Worm (Caenorhabditis elegans) whole organism, young adult: ENCODE measurements around the gene hpo-19.

Experiments used
- B0035.1 ChIP-seq: sonication (generic microtip); optimal IDR thresholded peaks from 2 replicates; lab custom pipeline; 2016; ENCODE audit warnings: missing genetic modification characterization, mild to moderate bottlenecking, missing compliant biosample characterization, missing genotype, missing genetic modification reagents
- B0336.3 ChIP-seq: fragments of 200-800 bp; sonication (Bioruptor generic); IDR thresholded peaks from 2 replicates; pipeline ENCODE4 v1.3.6; 2022; ENCODE audit warnings: missing genetic modification characterization, missing compliant biosample characterization
- C06A6.2 ChIP-seq: fragments of 200-800 bp; sonication (Bioruptor generic); conservative IDR thresholded peaks from 2 replicates; pipeline ENCODE4 v1.3.6; 2022; ENCODE audit warnings: missing genetic modification characterization, missing compliant biosample characterization
- D2030.7 ChIP-seq: fragments of 200-800 bp; sonication (Bioruptor generic); IDR thresholded peaks from 2 replicates; pipeline ENCODE4 v1.3.6; 2022; ENCODE audit warnings: missing genetic modification reagents, missing genetic modification characterization, missing compliant biosample characterization
- F10E7.11 ChIP-seq: sonication (generic microtip); optimal IDR thresholded peaks from 2 replicates; lab custom pipeline; 2017; ENCODE audit warnings: mild to moderate bottlenecking, missing genetic modification characterization, moderate library complexity, missing compliant biosample characterization
- F23B12.7 ChIP-seq: sonication (generic microtip); optimal IDR thresholded peaks from 2 replicates; lab custom pipeline; 2017; ENCODE audit warnings: missing genetic modification characterization, mild to moderate bottlenecking, missing compliant biosample characterization, antibody characterized with exemption, moderate library complexity; ENCODE audit not compliant: insufficient read depth
- F33H1.4 ChIP-seq: fragments of 200-800 bp; sonication (Bioruptor generic); IDR thresholded peaks from 2 replicates; pipeline ENCODE4 v1.3.6; 2022; ENCODE audit warnings: missing genetic modification reagents, missing genetic modification characterization, missing compliant biosample characterization
- F52B5.7 ChIP-seq: sonication (generic microtip); optimal IDR thresholded peaks from 2 replicates; lab custom pipeline; 2016; ENCODE audit warnings: mild to moderate bottlenecking, missing genetic modification characterization, missing compliant biosample characterization
- F57A8.1 ChIP-seq: fragments of 200-800 bp; sonication (Bioruptor generic); optimal IDR thresholded peaks from 2 replicates; lab custom pipeline; 2018; ENCODE audit warnings: mild to moderate bottlenecking, missing genetic modification characterization, moderate library complexity, missing compliant biosample characterization
- K11D2.4 ChIP-seq: fragments of 200-800 bp; sonication (Bioruptor generic); IDR thresholded peaks from 2 replicates; pipeline ENCODE4 v1.3.6; 2022; ENCODE audit warnings: missing genetic modification reagents, missing genetic modification characterization, missing compliant biosample characterization
- T26A5.8 ChIP-seq: sonication (generic microtip); optimal IDR thresholded peaks from 2 replicates; lab custom pipeline; 2016; ENCODE audit warnings: missing genetic modification characterization, missing compliant biosample characterization
- Y67H2A.10 ChIP-seq: fragments of 200-800 bp; sonication (Bioruptor generic); conservative IDR thresholded peaks from 2 replicates; pipeline ENCODE4 v1.3.6; 2022; ENCODE audit warnings: missing genetic modification reagents, missing genetic modification characterization, missing compliant biosample characterization
- aptf-3 ChIP-seq: fragments of 200-800 bp; sonication (Bioruptor generic); IDR thresholded peaks from 2 replicates; pipeline ENCODE4 v1.3.6; 2022; ENCODE audit warnings: missing genetic modification characterization, missing compliant biosample characterization
- atf-7 ChIP-seq: sonication (generic microtip); optimal IDR thresholded peaks from 2 replicates; lab custom pipeline; 2017; ENCODE audit warnings: mild to moderate bottlenecking, missing genetic modification characterization, missing compliant biosample characterization
- attf-5 ChIP-seq: fragments of 200-800 bp; sonication (Bioruptor generic); optimal IDR thresholded peaks from 2 replicates; lab custom pipeline; 2018; ENCODE audit warnings: mild to moderate bottlenecking, missing genetic modification characterization, missing compliant biosample characterization
- attf-6 ChIP-seq: fragments of 200-800 bp; sonication (Bioruptor generic); IDR thresholded peaks from 2 replicates; pipeline ENCODE4 v1.3.6; 2022; ENCODE audit warnings: missing genetic modification reagents, missing genetic modification characterization, missing compliant biosample characterization
- cebp-2 ChIP-seq: fragments of 200-800 bp; sonication (Bioruptor generic); IDR thresholded peaks from 2 replicates; pipeline ENCODE4 v1.3.6; 2022; ENCODE audit warnings: missing genetic modification characterization, missing compliant biosample characterization
- ceh-27 ChIP-seq: fragments of 200-800 bp; sonication (Bioruptor generic); optimal IDR thresholded peaks from 2 replicates; lab custom pipeline; 2018; ENCODE audit warnings: mild to moderate bottlenecking, missing genetic modification characterization, moderate library complexity, missing compliant biosample characterization
- ceh-40 ChIP-seq: fragments of 200-800 bp; sonication (Bioruptor generic); IDR thresholded peaks from 2 replicates; pipeline ENCODE4 v1.3.6; 2022; ENCODE audit warnings: missing genetic modification characterization, missing compliant biosample characterization
- ceh-91 ChIP-seq: fragments of 200-800 bp; sonication (Bioruptor generic); IDR thresholded peaks from 2 replicates; pipeline ENCODE4 v1.3.6; 2022; ENCODE audit warnings: missing genetic modification reagents, missing genetic modification characterization, missing compliant biosample characterization
- chd-7 ChIP-seq: sonication (generic microtip); optimal IDR thresholded peaks from 2 replicates; lab custom pipeline; 2016; ENCODE audit warnings: mild to moderate bottlenecking, missing genetic modification characterization, moderate library complexity, missing compliant biosample characterization
- dox-1 ChIP-seq: fragments of 200-800 bp; sonication (Bioruptor generic); IDR thresholded peaks from 2 replicates; pipeline ENCODE4 v1.3.6; 2022; ENCODE audit warnings: missing genetic modification reagents, missing genetic modification characterization, missing compliant biosample characterization
- dpl-1 ChIP-seq: fragments of 150-350 bp; optimal IDR thresholded peaks from 2 replicates; lab custom pipeline; 2014; ENCODE audit warnings: missing biosample characterization, missing genetic modification reagents, missing genetic modification characterization
- efl-1 ChIP-seq: fragments of 150-350 bp; optimal IDR thresholded peaks from 2 replicates; lab custom pipeline; 2014; ENCODE audit warnings: missing biosample characterization, missing genetic modification reagents, missing genetic modification characterization
- egrh-3 ChIP-seq: fragments of 200-800 bp; sonication (Bioruptor generic); IDR thresholded peaks from 2 replicates; pipeline ENCODE4 v1.3.6; 2022; ENCODE audit warnings: missing genetic modification reagents, missing genetic modification characterization, missing compliant biosample characterization
- ets-4 ChIP-seq: fragments of 200-800 bp; sonication (Bioruptor generic); optimal IDR thresholded peaks from 2 replicates; lab custom pipeline; 2018; ENCODE audit warnings: mild to moderate bottlenecking, missing genetic modification characterization, missing compliant biosample characterization
- hlh-12 ChIP-seq: sonication (generic microtip); optimal IDR thresholded peaks from 2 replicates; lab custom pipeline; 2016; ENCODE audit warnings: missing genetic modification characterization, missing compliant biosample characterization
- hmg-1.2 ChIP-seq: fragments of 200-800 bp; sonication (Bioruptor generic); IDR thresholded peaks from 2 replicates; pipeline ENCODE4 v1.3.6; 2022; ENCODE audit warnings: missing genetic modification reagents, missing genetic modification characterization, missing compliant biosample characterization
- hrde-1 ChIP-seq: sonication (generic microtip); optimal IDR thresholded peaks from 2 replicates; lab custom pipeline; 2016; ENCODE audit warnings: missing genetic modification characterization, mild to moderate bottlenecking, missing compliant biosample characterization, moderate library complexity, missing genotype, missing genetic modification reagents, borderline replicate concordance
- let-526 ChIP-seq: fragments of 200-800 bp; sonication (Bioruptor generic); IDR thresholded peaks from 2 replicates; pipeline ENCODE4 v1.3.6; 2022; ENCODE audit warnings: missing genetic modification reagents, missing genetic modification characterization, missing compliant biosample characterization
- lin-54 ChIP-seq: fragments of 200-800 bp; sonication (Bioruptor generic); optimal IDR thresholded peaks from 2 replicates; lab custom pipeline; 2018; ENCODE audit warnings: mild to moderate bottlenecking, missing genetic modification characterization, missing compliant biosample characterization
- lir-1 ChIP-seq: fragments of 200-800 bp; sonication (Bioruptor generic); conservative IDR thresholded peaks from 2 replicates; pipeline ENCODE4 v1.3.6; 2022; ENCODE audit warnings: missing genetic modification reagents, missing genetic modification characterization, missing compliant biosample characterization
- lsl-1 ChIP-seq: fragments of 200-800 bp; sonication (Bioruptor generic); optimal IDR thresholded peaks from 2 replicates; lab custom pipeline; 2018; ENCODE audit warnings: mild to moderate bottlenecking, missing genetic modification characterization, moderate library complexity, missing compliant biosample characterization
- madf-6 ChIP-seq: fragments of 200-800 bp; sonication (Bioruptor generic); IDR thresholded peaks from 2 replicates; pipeline ENCODE4 v1.3.6; 2022; ENCODE audit warnings: missing genetic modification reagents, missing genetic modification characterization, missing compliant biosample characterization
- nhr-120 ChIP-seq: fragments of 200-800 bp; sonication (Bioruptor generic); IDR thresholded peaks from 2 replicates; pipeline ENCODE4 v1.3.6; 2022; ENCODE audit warnings: missing genetic modification characterization, missing compliant biosample characterization
- nhr-179 ChIP-seq: sonication (generic microtip); optimal IDR thresholded peaks from 2 replicates; lab custom pipeline; 2016; ENCODE audit warnings: mild to moderate bottlenecking, missing genetic modification characterization, missing compliant biosample characterization
- pha-4 ChIP-seq: fragments of 150-350 bp; sonication (generic microtip); optimal IDR thresholded peaks from 2 replicates; lab custom pipeline; 2014; ENCODE audit warnings: missing biosample characterization, missing genetic modification reagents, missing genetic modification characterization
- rec-8 ChIP-seq, 2 experiments: sonication (generic microtip); optimal IDR thresholded peaks; 2 replicates each; lab custom pipeline; 2016; ENCODE audit warnings: mild to moderate bottlenecking in 2 of 2, missing genetic modification characterization in 2 of 2, missing genetic modification reagents in 2 of 2, missing genotype in 2 of 2, missing biosample characterization in 1 of 2, missing compliant biosample characterization in 1 of 2, moderate library complexity in 1 of 2
- rpc-1 ChIP-seq, 2 experiments: fragments of 150-350 bp in 1 of 2; sonication (generic microtip) in 1 of 2; optimal IDR thresholded peaks; 2 replicates each; lab custom pipeline; 2014 to 2018; ENCODE audit warnings: missing biosample characterization in 1 of 2, missing genetic modification characterization in 1 of 2, missing genetic modification reagents in 1 of 2, missing genotype in 1 of 2
- snpc-1.1 ChIP-seq: sonication (generic microtip); optimal IDR thresholded peaks from 2 replicates; lab custom pipeline; 2017; ENCODE audit warnings: missing genetic modification characterization, mild to moderate bottlenecking, missing compliant biosample characterization, antibody characterized with exemption, moderate library complexity, missing genotype, missing genetic modification reagents; ENCODE audit not compliant: insufficient read depth
- snpc-3.4 ChIP-seq: sonication (generic microtip); optimal IDR thresholded peaks from 2 replicates; lab custom pipeline; 2017; ENCODE audit warnings: missing genetic modification characterization, mild to moderate bottlenecking, missing compliant biosample characterization, antibody characterized with exemption, moderate library complexity, missing genotype, missing genetic modification reagents
- unc-130 ChIP-seq: sonication (generic microtip); optimal IDR thresholded peaks from 2 replicates; lab custom pipeline; 2016; ENCODE audit warnings: missing genetic modification reagents, missing genetic modification characterization, missing compliant biosample characterization
- xnd-1 ChIP-seq: sonication (generic microtip); optimal IDR thresholded peaks from 2 replicates; lab custom pipeline; 2016; ENCODE audit warnings: missing genotype, missing genetic modification reagents, missing genetic modification characterization, missing compliant biosample characterization
- ztf-6 ChIP-seq: fragments of 200-800 bp; sonication (Bioruptor generic); IDR thresholded peaks from 2 replicates; pipeline ENCODE4 v1.3.6; 2022; ENCODE audit warnings: missing genetic modification reagents, missing genetic modification characterization, missing compliant biosample characterization

Gene hpo-19

ce11 chrV:6448356-6448755 is 11.9 kb downstream of the hpo-19 start, which contains the start of gene fbxa-196:
fbxa-196 (plus strand) TSS chrV:6448656.
- TF ChIP-seq egrh-3 (GFP tag; lab: Robert Waterston, UW) (no peak), F10E7.11 (tag; lab: Kevin White, UChicago) (no peak), efl-1 (GFP tag; lab: Kevin White, UChicago) (no peak), hrde-1 (no peak), attf-5 (GFP tag; lab: Kevin White, UChicago) (no peak), chd-7 (tag; lab: Kevin White, UChicago) (no peak), T26A5.8 (tag; lab: Kevin White, UChicago) (no peak), nhr-120 (GFP tag; lab: Robert Waterston, UW) (no peak), attf-6 (GFP tag; lab: Robert Waterston, UW) (no peak), snpc-1.1 (tag; lab: Kevin White, UChicago) (no peak), D2030.7 (GFP tag; lab: Robert Waterston, UW) (no peak), pha-4 (no peak), C06A6.2 (GFP tag; lab: Robert Waterston, UW) (no peak), F52B5.7 (tag; lab: Kevin White, UChicago) (no peak), lir-1 (no peak), xnd-1 (tag; lab: Kevin White, UChicago) (no peak), ceh-27 (no peak)

ce11 chrV:6450129-6451011 is 13.9 kb downstream of the hpo-19 start, which contains the start of gene acl-8:
acl-8 (plus strand) TSS chrV:6450870.
- TF ChIP-seq unc-130 (GFP tag; lab: Kevin White, UChicago): no peak
- TF ChIP-seq rpc-1 (optimal IDR thresholded peaks at IDR 0.05; lab: Kevin White, UChicago): no peak
- TF ChIP-seq rpc-1 (tag; optimal IDR thresholded peaks at IDR 0.05; lab: Kevin White, UChicago): no peak
- no peak for TF ChIP-seq F10E7.11 (tag; lab: Kevin White, UChicago)
- TF ChIP-seq ceh-40 (GFP tag; lab: Robert Waterston, UW): no peak
- TF ChIP-seq cebp-2: no peak
- no peak for TF ChIP-seq B0035.1 (tag; lab: Kevin White, UChicago)
- TF ChIP-seq attf-6 (GFP tag; lab: Robert Waterston, UW): no peak
- TF ChIP-seq rec-8 (tag; optimal IDR thresholded peaks at IDR 0.05; lab: Kevin White, UChicago): no peak
- no peak for TF ChIP-seq atf-7
- no peak for TF ChIP-seq dpl-1 (GFP tag; lab: Kevin White, UChicago)
- TF ChIP-seq madf-6: peak; percentile 39; the same call in 1 of the 2 replicates
- TF ChIP-seq ceh-91: no peak
- no peak for TF ChIP-seq K11D2.4 (GFP tag; lab: Robert Waterston, UW)
- TF ChIP-seq chd-7 (tag; lab: Kevin White, UChicago): no peak
- TF ChIP-seq efl-1 (GFP tag; lab: Kevin White, UChicago): no peak
- TF ChIP-seq egrh-3 (GFP tag; lab: Robert Waterston, UW): no peak
- TF ChIP-seq F33H1.4 (GFP tag; lab: Robert Waterston, UW): peak; percentile 62
- TF ChIP-seq aptf-3 (GFP tag; lab: Robert Waterston, UW): no peak
- no peak for TF ChIP-seq nhr-179
- no peak for TF ChIP-seq snpc-3.4 (tag; lab: Kevin White, UChicago)
- 0 out of 2 replicates have a peak, but pooled peaks have one; percentile 30 for TF ChIP-seq dox-1 (GFP tag; lab: Robert Waterston, UW)
- TF ChIP-seq F23B12.7 (tag; lab: Kevin White, UChicago): no peak
- no peak for TF ChIP-seq lin-54 (GFP tag; lab: Kevin White, UChicago)
- no peak for TF ChIP-seq B0336.3 (GFP tag; lab: Robert Waterston, UW)
- peak; percentile 67 for TF ChIP-seq lsl-1 (GFP tag; lab: Kevin White, UChicago)
- no peak for TF ChIP-seq let-526 (GFP tag; lab: Robert Waterston, UW)
- TF ChIP-seq ztf-6 (GFP tag; lab: Robert Waterston, UW): no peak
- TF ChIP-seq hlh-12 (tag; lab: Kevin White, UChicago): no peak
- TF ChIP-seq hmg-1.2 (GFP tag; lab: Robert Waterston, UW): peak; percentile 68; the same call in 1 of the 2 replicates
- no peak for TF ChIP-seq ceh-27
- no peak for TF ChIP-seq F57A8.1 (GFP tag; lab: Kevin White, UChicago)
- TF ChIP-seq attf-5 (GFP tag; lab: Kevin White, UChicago): no peak
- no peak for TF ChIP-seq ets-4 (GFP tag; lab: Kevin White, UChicago)
- TF ChIP-seq Y67H2A.10: no peak
